Worm (Caenorhabditis elegans) whole organism, early embryonic: ENCODE results near the gene nas-33.

Experiments
- B0310.2 ChIP-seq: sonication (generic microtip); optimal IDR thresholded peaks from 2 replicates; lab custom pipeline; 2016; ENCODE audit warnings: mild to moderate bottlenecking, missing genetic modification characterization, missing compliant biosample characterization
- ama-1 ChIP-seq: fragments of 150-350 bp; optimal IDR thresholded peaks from 2 replicates; lab custom pipeline; 2014
- ceh-13 ChIP-seq: fragments of 200-800 bp; sonication (Bioruptor generic); optimal IDR thresholded peaks from 2 replicates; lab custom pipeline; 2018; ENCODE audit warnings: mild to moderate bottlenecking, missing genetic modification characterization, missing compliant biosample characterization
- scrt-1 ChIP-seq: fragments of 200-800 bp; sonication (Bioruptor generic); IDR thresholded peaks from 2 replicates; pipeline ENCODE4 v1.3.6; 2022; ENCODE audit warnings: missing genetic modification characterization, missing compliant biosample characterization

DNA sequence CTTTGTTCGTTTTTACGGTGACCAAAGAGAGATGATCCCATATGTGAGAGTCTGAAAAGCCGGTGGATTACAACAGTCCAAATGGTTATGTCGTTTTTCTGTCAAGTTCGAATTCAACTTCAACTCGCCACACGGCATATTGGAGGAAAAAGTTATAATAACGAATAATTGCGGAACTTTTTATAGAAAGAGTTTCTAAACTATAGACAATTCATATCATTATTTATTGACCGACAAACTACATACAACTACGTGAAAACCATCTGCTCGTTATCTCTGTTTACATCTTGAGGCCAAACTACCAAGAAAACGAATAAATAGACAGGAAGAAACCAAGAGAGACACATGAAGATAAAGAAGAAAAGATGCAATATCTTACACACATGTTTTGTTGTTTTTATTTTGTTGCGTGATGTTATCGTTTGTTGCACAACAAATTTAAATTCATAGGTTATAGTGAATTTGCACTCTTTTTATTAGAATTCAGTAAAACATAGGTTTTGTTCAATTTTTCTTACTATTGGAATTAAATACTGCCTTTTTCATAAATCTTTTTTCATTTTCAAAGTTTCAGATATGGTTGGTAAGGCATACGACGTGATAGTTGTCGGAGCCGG is 18.7 kb upstream of the nas-33 start, which contains the start of the genes C15B12.4 and C15B12.8:
- TF ChIP-seq ama-1 (lab: Kevin White, UChicago), result no peak
- TF ChIP-seq scrt-1 (GFP tag; lab: Robert Waterston, UW), result no peak
- no peak for TF ChIP-seq ceh-13
- no peak for TF ChIP-seq B0310.2 (tag; lab: Kevin White, UChicago)
